Worm (Caenorhabditis elegans): Measurements from ENCODE around the gene T07D4.5.

- no peak for TF ChIP-seq lsl-1 (GFP tag; optimal IDR thresholded peaks at IDR 0.05)
- TF ChIP-seq bed-1 (GFP tag; IDR thresholded peaks at IDR 0.05) = no peak
- no peak for TF ChIP-seq hlh-12 (tag; optimal IDR thresholded peaks at IDR 0.05)
Observed at ce11 chrII:8857074-8857473, 27.1 kb downstream of the T07D4.5 start.

All from whole organism, young adult.